Fruit fly (Drosophila melanogaster) whole organism, embryonic: ENCODE measurements around the gene RapGAP1.

Experiments
- ATbp ChIP-seq: fragments of 200-800 bp; sonication (Bioruptor generic); optimal IDR thresholded peaks from 2 replicates; lab custom pipeline; 2017; ENCODE audit warnings: missing biosample characterization, mild to moderate bottlenecking, missing genetic modification characterization, missing genetic modification reagents
- Blimp-1 ChIP-seq: fragments of 200-800 bp; sonication (Bioruptor generic); optimal IDR thresholded peaks from 3 replicates; lab custom pipeline; 2018; ENCODE audit warnings: missing biosample characterization, missing genetic modification characterization, mild to moderate bottlenecking, moderate library complexity, missing genetic modification reagents
- CG1024 ChIP-seq: fragments of 200-800 bp; sonication (Bioruptor generic); IDR thresholded peaks from 2 replicates; pipeline ENCODE4 v1.3.6; 2022; ENCODE audit warnings: missing biosample characterization, missing genetic modification characterization
- CG10543 ChIP-seq: fragments of 200-800 bp; sonication (Bioruptor generic); optimal IDR thresholded peaks from 3 replicates; lab custom pipeline; 2017; ENCODE audit warnings: missing biosample characterization, mild to moderate bottlenecking, missing genetic modification characterization, moderate library complexity
- CG11456 ChIP-seq: fragments of 200-800 bp; sonication (Bioruptor generic); IDR thresholded peaks from 3 replicates; pipeline ENCODE4 v1.3.6; 2022; ENCODE audit warnings: missing biosample characterization, missing genetic modification characterization
- CG13123 ChIP-seq: fragments of 200-800 bp; sonication (Bioruptor generic); optimal IDR thresholded peaks from 2 replicates; lab custom pipeline; 2016; ENCODE audit warnings: missing biosample characterization, missing genetic modification characterization
- CG13287 ChIP-seq: fragments of 200-800 bp; sonication (Bioruptor generic); IDR thresholded peaks from 2 replicates; pipeline ENCODE4 v1.3.6; 2022; ENCODE audit warnings: missing biosample characterization, missing genetic modification characterization; ENCODE audit not compliant: partially characterized antibody
- CG15073 ChIP-seq: fragments of 200-800 bp; sonication (Bioruptor generic); optimal IDR thresholded peaks from 2 replicates; lab custom pipeline; 2016; ENCODE audit warnings: missing biosample characterization, missing genetic modification characterization
- CG17361 ChIP-seq: fragments of 200-800 bp; sonication (Bioruptor generic); IDR thresholded peaks from 3 replicates; pipeline ENCODE4 v1.3.6; 2022; ENCODE audit warnings: missing biosample characterization, missing genetic modification characterization
- CG17912 ChIP-seq: fragments of 200-800 bp; sonication (Bioruptor generic); optimal IDR thresholded peaks from 2 replicates; lab custom pipeline; 2018; ENCODE audit warnings: missing biosample characterization, mild to moderate bottlenecking, missing genetic modification characterization
- CG1792 ChIP-seq: fragments of 200-800 bp; sonication (Bioruptor generic); optimal IDR thresholded peaks from 2 replicates; lab custom pipeline; 2016; ENCODE audit warnings: missing biosample characterization, missing genetic modification characterization
- CG2712 ChIP-seq: fragments of 200-800 bp; optimal IDR thresholded peaks from 3 replicates; lab custom pipeline; 2019; ENCODE audit warnings: missing biosample characterization, mild to moderate bottlenecking, missing genetic modification characterization, moderate library complexity
- CG2875 ChIP-seq: fragments of 200-800 bp; sonication (Bioruptor generic); optimal IDR thresholded peaks from 2 replicates; lab custom pipeline; 2017; ENCODE audit warnings: missing biosample characterization, mild to moderate bottlenecking, missing genetic modification characterization, missing genetic modification reagents
- CG30431 ChIP-seq: fragments of 200-800 bp; sonication (Bioruptor generic); optimal IDR thresholded peaks from 2 replicates; lab custom pipeline; 2017; ENCODE audit warnings: missing biosample characterization, missing genetic modification characterization
- CG3163 ChIP-seq: fragments of 200-800 bp; sonication (Bioruptor generic); optimal IDR thresholded peaks from 3 replicates; lab custom pipeline; 2016; ENCODE audit warnings: missing biosample characterization, missing genetic modification characterization
- CG33557 ChIP-seq: fragments of 200-800 bp; sonication (Bioruptor generic); optimal IDR thresholded peaks from 2 replicates; lab custom pipeline; 2019; ENCODE audit warnings: missing biosample characterization, mild to moderate bottlenecking, missing genetic modification characterization, moderate library complexity
- CG4820 ChIP-seq: fragments of 200-800 bp; sonication (Bioruptor generic); optimal IDR thresholded peaks from 3 replicates; lab custom pipeline; 2016; ENCODE audit warnings: missing biosample characterization, missing genetic modification characterization
- CG5953 ChIP-seq: fragments of 200-800 bp; sonication (Bioruptor generic); IDR thresholded peaks from 2 replicates; pipeline ENCODE4 v1.3.6; 2022; ENCODE audit warnings: missing biosample characterization, missing genetic modification characterization
- CG8388 ChIP-seq: fragments of 200-800 bp; sonication (Bioruptor generic); optimal IDR thresholded peaks from 2 replicates; lab custom pipeline; 2019; ENCODE audit warnings: missing biosample characterization, mild to moderate bottlenecking, missing genetic modification characterization, moderate library complexity
- CG9932 ChIP-seq: fragments of 200-800 bp; sonication (Bioruptor generic); IDR thresholded peaks from 2 replicates; pipeline ENCODE4 v1.3.6; 2022; ENCODE audit warnings: missing biosample characterization, missing genetic modification characterization
- Camta ChIP-seq: fragments of 200-800 bp; sonication (Bioruptor generic); optimal IDR thresholded peaks from 2 replicates; lab custom pipeline; 2016; ENCODE audit warnings: missing biosample characterization, missing genetic modification characterization
- Deaf1 ChIP-seq: fragments of 200-800 bp; optimal IDR thresholded peaks from 3 replicates; lab custom pipeline; 2019; ENCODE audit warnings: missing biosample characterization, mild to moderate bottlenecking, missing genetic modification characterization, moderate library complexity
- Dek ChIP-seq: fragments of 200-800 bp; sonication (Bioruptor generic); optimal IDR thresholded peaks from 3 replicates; lab custom pipeline; 2019; ENCODE audit warnings: missing biosample characterization, mild to moderate bottlenecking, missing genetic modification characterization, moderate library complexity
- Dp ChIP-seq: fragments of 200-800 bp; sonication (Bioruptor generic); optimal IDR thresholded peaks from 2 replicates; lab custom pipeline; 2018; ENCODE audit warnings: missing biosample characterization, mild to moderate bottlenecking, missing genetic modification characterization, moderate library complexity
- Drgx ChIP-seq: fragments of 200-800 bp; sonication (Bioruptor generic); IDR thresholded peaks from 2 replicates; pipeline ENCODE4 v1.3.6; 2022; ENCODE audit warnings: missing biosample characterization, missing genetic modification characterization
- Hsf ChIP-seq: fragments of 200-800 bp; sonication (Bioruptor generic); optimal IDR thresholded peaks from 3 replicates; lab custom pipeline; 2016; ENCODE audit warnings: missing biosample characterization, missing genetic modification characterization
- Jarid2 ChIP-seq: fragments of 200-800 bp; sonication (Bioruptor generic); optimal IDR thresholded peaks from 3 replicates; lab custom pipeline; 2017; ENCODE audit warnings: mild to moderate bottlenecking, missing biosample characterization, missing genetic modification reagents, missing genetic modification characterization
- PHDP ChIP-seq: fragments of 200-800 bp; sonication (Bioruptor generic); optimal IDR thresholded peaks from 3 replicates; lab custom pipeline; 2018; ENCODE audit warnings: missing biosample characterization, mild to moderate bottlenecking, missing genetic modification characterization, moderate library complexity
- Sox102F ChIP-seq: fragments of 200-800 bp; sonication (Bioruptor generic); optimal IDR thresholded peaks from 2 replicates; lab custom pipeline; 2018; ENCODE audit warnings: missing biosample characterization, mild to moderate bottlenecking, missing genetic modification characterization, moderate library complexity
- Taf1 ChIP-seq: fragments of 200-800 bp; sonication (Bioruptor generic); IDR thresholded peaks from 2 replicates; pipeline ENCODE4 v1.3.6; 2022; ENCODE audit warnings: missing biosample characterization, missing genetic modification characterization
- Trl ChIP-seq, 3 experiments: fragments of >200 bp in 2 of 3; fragments of 200-800 bp in 1 of 3; sonication (Bioruptor generic) in 1 of 3; optimal IDR thresholded peaks; 2 replicates in 1 of 3; 3 replicates in 2 of 3; lab custom pipeline; 2016 to 2017; ENCODE audit warnings: missing biosample characterization in 1 of 3, missing genetic modification characterization in 1 of 3
- Xbp1 ChIP-seq: fragments of 200-800 bp; sonication (Bioruptor generic); optimal IDR thresholded peaks from 3 replicates; lab custom pipeline; 2016; ENCODE audit warnings: missing biosample characterization, mild to moderate bottlenecking, missing genetic modification characterization
- ash1 ChIP-seq: fragments of 200-800 bp; sonication (Bioruptor generic); optimal IDR thresholded peaks from 2 replicates; lab custom pipeline; 2018; ENCODE audit warnings: missing biosample characterization, mild to moderate bottlenecking, missing genetic modification characterization
- br ChIP-seq: fragments of >200 bp; optimal IDR thresholded peaks from 2 replicates; lab custom pipeline; 2017
- bsh ChIP-seq, 2 experiments: fragments of 200-800 bp; sonication (Bioruptor generic); optimal IDR thresholded peaks; 2 replicates each; lab custom pipeline; 2017 to 2018; ENCODE audit warnings: mild to moderate bottlenecking in 2 of 2, missing biosample characterization in 2 of 2, missing genetic modification characterization in 2 of 2, moderate library complexity in 1 of 2
- caup ChIP-seq: fragments of 200-800 bp; sonication (Bioruptor generic); optimal IDR thresholded peaks from 3 replicates; lab custom pipeline; 2017; ENCODE audit warnings: missing biosample characterization, mild to moderate bottlenecking, missing genetic modification characterization, moderate library complexity; ENCODE audit not compliant: severe bottlenecking
- chinmo ChIP-seq: fragments of 200-800 bp; sonication (Bioruptor generic); IDR thresholded peaks from 4 replicates; pipeline ENCODE4 v1.3.6; 2022; ENCODE audit warnings: missing biosample characterization, missing genetic modification characterization; ENCODE audit not compliant: partially characterized antibody
- dati ChIP-seq: fragments of 200-800 bp; sonication (Bioruptor generic); IDR thresholded peaks from 2 replicates; pipeline ENCODE4 v1.3.6; 2022; ENCODE audit warnings: missing biosample characterization, missing genetic modification characterization
- h ChIP-seq: fragments of >200 bp; optimal IDR thresholded peaks from 2 replicates; lab custom pipeline; 2017
- jing ChIP-seq: fragments of 200-800 bp; sonication (Bioruptor generic); optimal IDR thresholded peaks from 2 replicates; lab custom pipeline; 2018; ENCODE audit warnings: missing biosample characterization, mild to moderate bottlenecking, missing genetic modification characterization
- lmd ChIP-seq: fragments of 200-800 bp; sonication (Bioruptor generic); IDR thresholded peaks from 2 replicates; pipeline ENCODE4 v1.3.6; 2022; ENCODE audit warnings: missing biosample characterization, missing genetic modification characterization
- mam ChIP-seq: fragments of 200-800 bp; sonication (Bioruptor generic); optimal IDR thresholded peaks from 3 replicates; lab custom pipeline; 2016; ENCODE audit warnings: missing biosample characterization, missing genetic modification characterization
- nerfin-2 ChIP-seq: fragments of 200-800 bp; sonication (Bioruptor generic); IDR thresholded peaks from 2 replicates; pipeline ENCODE4 v1.3.6; 2022; ENCODE audit warnings: missing biosample characterization, missing genetic modification characterization; ENCODE audit not compliant: partially characterized antibody
- pfk ChIP-seq: fragments of 200-800 bp; sonication (Bioruptor generic); optimal IDR thresholded peaks from 2 replicates; lab custom pipeline; 2018; ENCODE audit warnings: missing biosample characterization, mild to moderate bottlenecking, missing genetic modification characterization, moderate library complexity
- ranshi ChIP-seq: fragments of 200-800 bp; sonication (Bioruptor generic); IDR thresholded peaks from 2 replicates; pipeline ENCODE4 v1.3.6; 2022; ENCODE audit warnings: missing biosample characterization, missing genetic modification characterization
- sens ChIP-seq: fragments of 200-800 bp; sonication (Bioruptor generic); peaks from one replicate; lab custom pipeline; 2016; ENCODE audit warnings: missing biosample characterization, missing genetic modification characterization
- tio ChIP-seq: fragments of 200-800 bp; sonication (Bioruptor generic); optimal IDR thresholded peaks from 2 replicates; lab custom pipeline; 2017; ENCODE audit warnings: missing biosample characterization, missing genetic modification characterization, inconsistent platforms
- twi ChIP-seq: fragments of 200-800 bp; optimal IDR thresholded peaks from 2 replicates; lab custom pipeline; 2019; ENCODE audit warnings: missing biosample characterization, mild to moderate bottlenecking, missing genetic modification characterization, moderate library complexity
- zen ChIP-seq: fragments of 200-800 bp; sonication (Bioruptor generic); optimal IDR thresholded peaks from 3 replicates; lab custom pipeline; 2018; ENCODE audit warnings: missing biosample characterization, mild to moderate bottlenecking, missing genetic modification characterization, moderate library complexity

The RapGAP1 gene

dm6 chr2L:7616830-7617229, 38.0 kb upstream of the RapGAP1 start (continued):
- TF ChIP-seq PHDP (no peak), twi (no peak), CG4820 (GFP tag; lab: Kevin White, UChicago) (peak; percentile 41), ash1 (GFP tag; lab: Kevin White, UChicago) (no peak), nerfin-2 (GFP tag; lab: Robert Waterston, UW) (no peak), ranshi (GFP tag; lab: Robert Waterston, UW) (no peak), caup (GFP tag; lab: Kevin White, UChicago) (no peak), lmd (no peak), CG2875 (no peak), Camta (peak; percentile 15), zen (tag; lab: Kevin White, UChicago) (peak; percentile 55), pfk (GFP tag; lab: Kevin White, UChicago) (no peak), Dp (GFP tag; lab: Kevin White, UChicago) (no peak), CG13123 (GFP tag; lab: Kevin White, UChicago) (no peak), tio (GFP tag; lab: Kevin White, UChicago) (no peak), CG15073 (no peak), CG33557 (peak; percentile 23), Dek (no peak), jing (GFP tag; lab: Kevin White, UChicago) (peak; percentile 23), dati (GFP tag; lab: Robert Waterston, UW) (no peak), Sox102F (peak; percentile 48), CG5953 (no peak), mam (no peak), CG1024 (no peak), CG1792 (GFP tag; lab: Kevin White, UChicago) (no peak), Hsf (peak; percentile 31), CG2712 (tag; lab: Kevin White, UChicago) (peak; percentile 81), CG9932 (GFP tag; lab: Robert Waterston, UW) (no peak), ATbp (GFP tag; lab: Kevin White, UChicago) (no peak), Taf1 (GFP tag; lab: Robert Waterston, UW) (no peak), CG17912 (GFP tag; lab: Kevin White, UChicago) (no peak)

dm6 chr2L:7612233-7612632, 33.5 kb upstream of the RapGAP1 start:
- TF ChIP-seq bsh (GFP tag; optimal IDR thresholded peaks at IDR 0.05; lab: Kevin White, UChicago) (peak in 1 of 2 experiments; percentile 16), br (lab: Kevin White, UChicago) (no peak)
- TF ChIP-seq, all 482 proteins: peak for 1

dm6 chr2L:7611580-7611979, 32.8 kb upstream of the RapGAP1 start:
- no peak for TF ChIP-seq CG17361
- peak; percentile 68 for TF ChIP-seq sens (GFP tag; lab: Kevin White, UChicago)
- peak in 1 of 2 experiments; percentile 55 for TF ChIP-seq bsh (GFP tag; optimal IDR thresholded peaks at IDR 0.05; lab: Kevin White, UChicago)
- TF ChIP-seq Drgx (GFP tag; lab: Robert Waterston, UW), result peak; percentile 83
- peak; percentile 15 for TF ChIP-seq Blimp-1 (GFP tag; lab: Kevin White, UChicago)

dm6 chr2L:7608083-7608482, 29.3 kb upstream of the RapGAP1 start, which contains the start of gene CG6739:
CG6739 (plus strand) TSS chr2L:7608389.
- TF ChIP-seq CG30431 (no peak), CG3163 (peak; percentile 91), CG8388 (GFP tag; lab: Kevin White, UChicago) (no peak), Jarid2 (GFP tag; lab: Kevin White, UChicago) (peak; percentile 24), Deaf1 (tag; lab: Kevin White, UChicago) (peak; percentile 92), h (no peak), Xbp1 (GFP tag; lab: Kevin White, UChicago) (no peak), CG13287 (GFP tag; lab: Robert Waterston, UW) (peak; percentile 13; the same call in 1 of the 2 replicates), CG33557 (peak; percentile 39), CG11456 (GFP tag; lab: Robert Waterston, UW) (no peak), Trl (optimal IDR thresholded peaks at IDR 0.05; lab: Kevin White, UChicago) (peak; percentile 31 to 43), Trl (GFP tag; optimal IDR thresholded peaks at IDR 0.05; lab: Kevin White, UChicago) (no peak), CG10543 (no peak), chinmo (GFP tag; lab: Robert Waterston, UW) (0 out of 4 replicates have a peak, but pooled peaks have one; percentile 33)
